Worm (Caenorhabditis elegans) whole organism, L4 larva: ENCODE measurements around the gene dop-5.

Experiments used
- F37D6.2 ChIP-seq: sonication (generic microtip); optimal IDR thresholded peaks from 2 replicates; lab custom pipeline; 2016; ENCODE audit warnings: mild to moderate bottlenecking, missing genetic modification characterization, missing compliant biosample characterization
- daf-12 ChIP-seq: fragments of 150-350 bp; optimal IDR thresholded peaks from 2 replicates; lab custom pipeline; 2014; ENCODE audit warnings: missing biosample characterization, missing genetic modification reagents, missing genetic modification characterization
- dpl-1 ChIP-seq: fragments of 150-350 bp; optimal IDR thresholded peaks from 2 replicates; lab custom pipeline; 2014; ENCODE audit warnings: missing biosample characterization, missing genetic modification reagents, missing genetic modification characterization
- fkh-10 ChIP-seq: fragments of 150-350 bp; optimal IDR thresholded peaks from 2 replicates; lab custom pipeline; 2014; ENCODE audit warnings: missing biosample characterization, missing genetic modification reagents, missing genetic modification characterization
- fos-1 ChIP-seq: fragments of 150-350 bp; optimal IDR thresholded peaks from 2 replicates; lab custom pipeline; 2014; ENCODE audit warnings: missing biosample characterization, missing genetic modification characterization
- lin-38 ChIP-seq: fragments of 200-800 bp; sonication (Bioruptor generic); IDR thresholded peaks from 2 replicates; pipeline ENCODE4 v1.3.6; 2022; ENCODE audit warnings: missing genetic modification reagents, missing genetic modification characterization, missing compliant biosample characterization
- madf-9 ChIP-seq: fragments of 200-800 bp; sonication (Bioruptor generic); conservative IDR thresholded peaks from 2 replicates; pipeline ENCODE4 v1.3.6; 2022; ENCODE audit warnings: missing genetic modification reagents, missing genetic modification characterization, missing compliant biosample characterization
- mdl-1 ChIP-seq, 2 experiments: fragments of 150-350 bp in 1 of 2; sonication (generic microtip) in 1 of 2; optimal IDR thresholded peaks; 2 replicates each; lab custom pipeline; 2014 to 2017; ENCODE audit warnings: missing biosample characterization in 2 of 2, missing genetic modification characterization in 2 of 2
- pha-4 ChIP-seq, 2 experiments: fragments of 150-350 bp in 1 of 2; fragments of 200-800 bp in 1 of 2; sonication (Bioruptor generic) in 1 of 2; IDR thresholded peaks in 1 of 2; optimal IDR thresholded peaks in 1 of 2; 2 replicates each; pipeline versions ENCODE4 v1.3.6 to Lab custom; 2014 to 2022; ENCODE audit warnings: missing genetic modification characterization in 2 of 2, missing genetic modification reagents in 2 of 2, missing biosample characterization in 1 of 2, missing compliant biosample characterization in 1 of 2
- snpc-4 ChIP-seq: fragments of 150-350 bp; optimal IDR thresholded peaks from 2 replicates; lab custom pipeline; 2014; ENCODE audit warnings: missing biosample characterization, missing genetic modification characterization
- tag-97 ChIP-seq: fragments of 200-800 bp; sonication (Bioruptor generic); IDR thresholded peaks from 2 replicates; pipeline ENCODE4 v1.3.6; 2022; ENCODE audit warnings: missing genetic modification characterization, missing compliant biosample characterization
- unc-62 ChIP-seq, 3 experiments: fragments of 150-350 bp in 1 of 3; sonication (generic microtip); optimal IDR thresholded peaks in 2 of 3; peaks in 1 of 3; 1 replicate in 1 of 3; 2 replicates in 2 of 3; lab custom pipeline; 2014 to 2017; ENCODE audit warnings: missing biosample characterization in 3 of 3, missing genetic modification characterization in 3 of 3, missing genetic modification reagents in 3 of 3, missing genotype in 1 of 3
- zag-1 ChIP-seq: fragments of 150-350 bp; optimal IDR thresholded peaks from 2 replicates; lab custom pipeline; 2014; ENCODE audit warnings: missing biosample characterization, missing genetic modification characterization

ce11 chrV:11390394-11390793, 24.4 kb upstream of the dop-5 start, which contains the start of the genes K03B8.11 and K03B8.14:
- TF ChIP-seq fos-1 (no peak), pha-4 (GFP tag; IDR thresholded peaks at IDR 0.05; lab: Robert Waterston, UW) (no peak), pha-4 (tag; optimal IDR thresholded peaks at IDR 0.05; lab: Kevin White, UChicago) (no peak), mdl-1 (tag; optimal IDR thresholded peaks at IDR 0.05; lab: Kevin White, UChicago) (no peak), zag-1 (tag; lab: Kevin White, UChicago) (no peak), dpl-1 (no peak), lin-38 (GFP tag; lab: Robert Waterston, UW) (no peak), F37D6.2 (tag; lab: Kevin White, UChicago) (no peak), fkh-10 (GFP tag; lab: Kevin White, UChicago) (no peak), madf-9 (GFP tag; lab: Robert Waterston, UW) (no peak), unc-62 (GFP tag; optimal IDR thresholded peaks at IDR 0.05 in 1 of 2; lab: Kevin White, UChicago) (no peak), unc-62 (tag; optimal IDR thresholded peaks at IDR 0.05; lab: Kevin White, UChicago) (no peak), snpc-4 (tag; lab: Kevin White, UChicago) (no peak), tag-97 (no peak), daf-12 (tag; lab: Kevin White, UChicago) (no peak)
